Worm (Caenorhabditis elegans): ENCODE results near the gene ceh-32.

ceh-32 gene

ce11 chrV:11705399-11705798, at the start of gene ceh-32:
TSS of gene ceh-32 (minus strand) at chrV:11705400.
- TF ChIP-seq W03F9.2 (tag; optimal IDR thresholded peaks at IDR 0.05) (no peak), him-1 (tag; optimal IDR thresholded peaks at IDR 0.05) (no peak), dao-5 (tag; optimal IDR thresholded peaks at IDR 0.05) (no peak)

ce11 chrV:11751480-11751879, 46.3 kb upstream of the ceh-32 start:
- TF ChIP-seq him-1 (tag; optimal IDR thresholded peaks at IDR 0.05) (no peak), dao-5 (tag; optimal IDR thresholded peaks at IDR 0.05) (no peak), W03F9.2 (tag; optimal IDR thresholded peaks at IDR 0.05) (no peak)

DNA sequence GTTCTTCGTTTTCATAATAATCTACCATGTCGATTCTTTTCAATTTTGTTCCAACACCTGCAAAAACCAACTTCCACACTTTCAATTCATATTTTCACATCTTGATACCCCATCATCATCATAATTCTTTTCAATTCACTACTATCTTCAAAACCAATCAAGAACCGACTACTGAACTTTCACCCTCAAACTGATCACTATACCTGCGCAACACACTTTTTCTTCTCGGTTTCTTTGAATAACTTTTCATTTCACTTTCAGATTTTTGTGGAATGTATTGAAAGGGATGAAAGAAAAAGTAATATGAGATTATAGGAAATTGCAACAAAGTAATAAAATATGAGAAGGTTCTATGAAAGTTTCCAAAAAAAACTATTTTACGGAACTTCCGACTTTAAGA, 35.9 kb upstream of the ceh-32 start:
- TF ChIP-seq dao-5 (tag; optimal IDR thresholded peaks at IDR 0.05), result no peak
- TF ChIP-seq him-1 (tag; optimal IDR thresholded peaks at IDR 0.05), result no peak
- no peak for TF ChIP-seq W03F9.2 (tag; optimal IDR thresholded peaks at IDR 0.05)

DNA sequence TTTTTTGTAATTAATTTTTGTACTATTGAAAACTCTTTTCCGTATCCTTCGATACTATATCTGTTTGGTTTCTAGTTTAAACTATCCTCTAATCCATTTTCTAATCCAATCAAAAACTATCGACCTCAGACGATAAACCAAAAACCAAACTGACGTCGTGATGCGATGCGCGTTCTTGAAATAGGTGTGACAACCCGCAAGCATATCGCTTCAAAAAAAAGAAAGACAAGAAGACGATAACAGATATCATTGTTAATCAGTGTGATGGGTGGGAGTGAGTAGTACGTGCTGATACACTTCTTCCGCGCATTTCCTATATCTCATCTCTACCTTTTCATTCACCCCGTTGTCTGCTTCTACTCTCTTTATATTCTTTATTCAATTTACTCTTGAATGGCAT, 34.6 kb upstream of the ceh-32 start, which contains the start of gene T04F3.1:
T04F3.1 (plus strand) TSS at position 246 of the 400 bp plus-strand sequence.
- TF ChIP-seq W03F9.2 (tag; optimal IDR thresholded peaks at IDR 0.05) (no peak), dao-5 (tag; optimal IDR thresholded peaks at IDR 0.05) (no peak)

ce11 chrV:11737333-11737732, 32.1 kb upstream of the ceh-32 start:
- TF ChIP-seq dao-5 (tag; optimal IDR thresholded peaks at IDR 0.05), result no peak

DNA sequence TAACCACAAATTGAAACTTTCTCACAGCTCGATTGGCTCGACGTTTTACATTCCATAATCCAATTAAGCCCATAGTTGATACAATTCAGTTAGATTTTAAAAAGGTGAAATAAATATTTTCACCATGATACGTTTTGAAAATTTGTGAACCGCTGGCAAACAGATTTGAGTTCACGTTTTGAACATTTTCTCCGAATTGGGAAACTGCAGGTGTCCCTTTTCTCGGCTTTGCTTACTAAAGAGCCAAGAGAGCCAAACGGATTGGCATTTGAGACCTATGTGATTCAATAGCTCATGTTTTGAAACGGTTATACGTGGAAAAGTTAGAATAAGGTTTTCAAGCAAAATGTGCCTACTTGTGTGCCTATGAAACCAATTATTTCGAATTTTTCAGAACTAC, 31.7 kb upstream of the ceh-32 start, which contains the start of gene spe-42:
spe-42 (minus strand) TSS at position 101 of the 400 bp plus-strand sequence.
- TF ChIP-seq W03F9.2 (tag; optimal IDR thresholded peaks at IDR 0.05) (no peak), him-1 (tag; optimal IDR thresholded peaks at IDR 0.05) (no peak), dao-5 (tag; optimal IDR thresholded peaks at IDR 0.05) (no peak)

ce11 chrV:11733460-11733859, 28.3 kb upstream of the ceh-32 start, which contains the start of gene npp-22:
TSS of gene npp-22 (minus strand) at chrV:11733472.
- TF ChIP-seq him-1 (tag; optimal IDR thresholded peaks at IDR 0.05) (no peak), W03F9.2 (tag; optimal IDR thresholded peaks at IDR 0.05) (no peak), dao-5 (tag; optimal IDR thresholded peaks at IDR 0.05) (no peak)

DNA sequence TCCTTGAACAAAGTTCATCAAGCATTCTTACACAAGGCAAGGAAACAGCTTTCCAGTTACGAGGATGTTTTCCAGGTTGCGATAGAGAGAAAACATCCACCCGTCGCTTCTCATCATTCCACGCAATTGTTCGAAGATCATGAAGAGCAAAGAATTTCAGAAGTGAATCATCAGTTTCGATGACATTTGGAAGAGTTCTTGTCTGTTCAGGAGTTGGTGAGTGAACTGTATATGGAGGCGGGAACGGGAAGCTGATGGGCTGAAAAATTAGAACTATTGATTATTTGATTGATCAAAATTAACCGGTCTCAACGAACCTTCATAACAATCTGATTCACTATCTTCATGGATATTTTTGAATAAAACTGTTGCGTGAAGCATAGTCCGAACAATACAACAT, 26.8 kb upstream of the ceh-32 start:
- TF ChIP-seq him-1 (tag; optimal IDR thresholded peaks at IDR 0.05) (no peak), dao-5 (tag; optimal IDR thresholded peaks at IDR 0.05) (no peak), W03F9.2 (tag; optimal IDR thresholded peaks at IDR 0.05) (no peak)

- no peak for TF ChIP-seq him-1 (tag; optimal IDR thresholded peaks at IDR 0.05)
- no peak for TF ChIP-seq W03F9.2 (tag; optimal IDR thresholded peaks at IDR 0.05)
- TF ChIP-seq dao-5 (tag; optimal IDR thresholded peaks at IDR 0.05), result no peak
These were observed 24.9 kb upstream of the ceh-32 start, which contains the start of gene rhr-2 for ce11 chrV:11730060-11730459. TSS of gene rhr-2 (minus strand) at chrV:11730160.

DNA sequence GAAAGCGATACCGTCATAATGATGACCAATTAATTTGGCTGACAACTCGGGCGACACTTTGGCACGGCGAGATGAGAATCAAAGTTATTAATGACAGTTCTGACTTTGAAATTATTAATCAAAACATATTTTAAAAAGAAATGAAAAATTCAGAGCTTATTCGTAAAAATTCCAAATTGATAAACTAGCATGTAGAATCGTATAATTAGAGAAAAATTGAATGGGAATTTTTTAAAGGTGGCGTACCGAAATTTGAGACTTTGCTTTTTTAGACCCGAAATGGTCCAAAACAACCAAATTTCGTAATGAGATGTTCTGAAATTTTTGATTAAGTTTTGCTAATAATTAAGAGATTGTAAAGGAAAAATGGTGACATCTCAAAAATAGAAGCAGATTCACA, 20.8 kb upstream of the ceh-32 start, which contains the start of gene daf-11:
daf-11 (minus strand) TSS at position 101 of the 400 bp plus-strand sequence.
- TF ChIP-seq him-1 (tag; optimal IDR thresholded peaks at IDR 0.05), result no peak
- TF ChIP-seq W03F9.2 (tag; optimal IDR thresholded peaks at IDR 0.05), result no peak
- TF ChIP-seq dao-5 (tag; optimal IDR thresholded peaks at IDR 0.05), result no peak

DNA sequence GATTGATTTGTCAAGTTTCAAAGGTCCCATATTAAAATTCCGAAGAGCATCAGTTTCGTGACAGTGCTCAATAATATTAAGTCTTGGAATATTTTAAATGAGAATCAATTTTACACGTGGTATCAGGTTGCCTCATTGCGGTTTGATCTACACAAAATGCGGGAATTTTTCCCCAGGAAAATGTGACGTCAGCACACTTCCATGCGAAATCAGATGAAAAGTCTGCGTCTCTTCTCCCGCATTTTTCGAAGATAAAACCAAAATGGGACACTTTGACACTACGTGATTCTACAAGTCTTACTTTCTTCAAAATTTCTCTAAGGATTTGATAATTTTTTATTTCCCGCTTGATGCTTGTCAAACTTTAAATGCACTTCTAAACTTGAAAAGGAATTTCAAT, 17.7 kb upstream of the ceh-32 start:
- no peak for TF ChIP-seq dao-5 (tag; optimal IDR thresholded peaks at IDR 0.05)
- TF ChIP-seq him-1 (tag; optimal IDR thresholded peaks at IDR 0.05), result no peak
- no peak for TF ChIP-seq W03F9.2 (tag; optimal IDR thresholded peaks at IDR 0.05)

DNA sequence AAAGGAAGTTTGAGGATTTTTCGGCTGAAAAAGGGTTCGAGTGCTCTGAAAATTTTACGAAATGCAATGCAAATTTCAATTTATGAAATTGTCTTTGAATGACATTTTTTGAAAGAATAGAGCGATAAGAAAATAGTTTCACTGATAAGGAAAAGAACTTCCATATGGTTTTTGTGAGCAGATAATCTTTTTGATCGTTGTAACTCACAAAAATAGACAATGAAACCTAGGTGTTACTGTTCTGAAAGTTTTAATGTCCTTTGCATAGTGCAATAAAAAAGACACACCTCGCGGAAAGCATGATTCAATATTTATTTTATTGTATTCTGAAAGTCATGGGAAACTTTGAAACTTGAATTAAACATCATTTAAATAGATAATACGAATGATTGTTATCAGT, 11.7 kb upstream of the ceh-32 start:
- TF ChIP-seq dao-5 (tag; optimal IDR thresholded peaks at IDR 0.05) (no peak), W03F9.2 (tag; optimal IDR thresholded peaks at IDR 0.05) (no peak), him-1 (tag; optimal IDR thresholded peaks at IDR 0.05) (no peak)

- TF ChIP-seq dao-5 (tag; optimal IDR thresholded peaks at IDR 0.05) (no peak), him-1 (tag; optimal IDR thresholded peaks at IDR 0.05) (no peak), W03F9.2 (tag; optimal IDR thresholded peaks at IDR 0.05) (no peak)
These were observed 10.6 kb upstream of the ceh-32 start, which contains the start of gene tre-3 for ce11 chrV:11715797-11716196. TSS of gene tre-3 (minus strand) at chrV:11715903.

- TF ChIP-seq him-1 (tag; optimal IDR thresholded peaks at IDR 0.05), result no peak
- no peak for TF ChIP-seq W03F9.2 (tag; optimal IDR thresholded peaks at IDR 0.05)
These were observed 6.6 kb upstream of the ceh-32 start for ce11 chrV:11711751-11712150.

- TF ChIP-seq W03F9.2 (tag; optimal IDR thresholded peaks at IDR 0.05) (no peak), dao-5 (tag; optimal IDR thresholded peaks at IDR 0.05) (no peak), him-1 (tag; optimal IDR thresholded peaks at IDR 0.05) (no peak)
These were observed 1.2 kb upstream of the ceh-32 start for ce11 chrV:11706353-11706752.

Measured in whole organism, L4/young adult.